Worm (Caenorhabditis elegans): ENCODE data around the gene idpp-16.

The idpp-16 gene

DNA sequence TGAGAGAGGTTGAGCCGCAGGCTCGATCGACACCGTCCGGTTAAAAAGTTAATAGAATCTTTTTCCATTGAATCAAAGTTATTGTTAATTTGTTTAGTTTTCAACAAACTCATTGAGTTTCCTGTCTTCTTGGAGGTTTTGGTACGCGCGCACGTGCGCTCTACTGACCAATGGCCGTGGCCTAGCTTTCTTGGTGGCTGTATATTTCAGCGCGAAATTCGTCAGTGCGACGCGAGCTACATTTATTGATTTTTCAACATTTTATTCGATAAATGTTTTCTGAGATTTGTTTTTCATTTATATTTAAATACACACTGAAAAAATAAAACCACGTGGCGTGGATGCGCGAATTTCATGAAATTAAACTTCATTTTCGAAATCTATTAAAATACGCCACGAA is 37.8 kb upstream of the idpp-16 start, which contains the start of gene bir-1 (continued):
- TF ChIP-seq ZK185.1 (tag; optimal IDR thresholded peaks at IDR 0.05; ENCODE audit: poor library complexity, severe bottlenecking) (peak; percentile 51), F52B5.7 (tag; optimal IDR thresholded peaks at IDR 0.05) (no peak), nhr-120 (GFP tag; IDR thresholded peaks at IDR 0.05) (no peak), rcor-1 (GFP tag; IDR thresholded peaks at IDR 0.05) (0 out of 2 replicates have a peak, but pooled peaks have one; percentile 26), hlh-12 (tag; optimal IDR thresholded peaks at IDR 0.05) (no peak), pbrm-1 (GFP tag; IDR thresholded peaks at IDR 0.05) (0 out of 2 replicates have a peak, but pooled peaks have one; percentile 27), ztf-25 (GFP tag; IDR thresholded peaks at IDR 0.05) (no peak), egrh-3 (GFP tag; IDR thresholded peaks at IDR 0.05) (no peak), Y53G8AR.9 (GFP tag; conservative IDR thresholded peaks at IDR 0.05) (no peak), lsl-1 (GFP tag; optimal IDR thresholded peaks at IDR 0.05) (peak; percentile 40), unc-130 (GFP tag; optimal IDR thresholded peaks at IDR 0.05) (peak; percentile 42), tbx-9 (tag; optimal IDR thresholded peaks at IDR 0.05; ENCODE audit: borderline replicate concordance) (no peak), aptf-2 (GFP tag; conservative IDR thresholded peaks at IDR 0.05) (no peak), F23B12.7 (tag; optimal IDR thresholded peaks at IDR 0.05; ENCODE audit: insufficient read depth) (no peak), attf-5 (GFP tag; optimal IDR thresholded peaks at IDR 0.05) (peak; percentile 81), ccch-3 (GFP tag; optimal IDR thresholded peaks at IDR 0.05) (no peak), K12H6.12 (tag; optimal IDR thresholded peaks at IDR 0.05) (peak; percentile 1), C06A6.2 (GFP tag; conservative IDR thresholded peaks at IDR 0.05) (no peak), ceh-79 (tag; optimal IDR thresholded peaks at IDR 0.05) (no peak), snpc-1.3 (tag; optimal IDR thresholded peaks at IDR 0.05; ENCODE audit: insufficient read depth) (no peak), F49E8.2 (tag; optimal IDR thresholded peaks at IDR 0.05; ENCODE audit: insufficient read depth) (no peak)

ce11 chrV:11641298-11641787 is 35.0 kb upstream of the idpp-16 start:
- no peak for TF ChIP-seq dox-1 (GFP tag; IDR thresholded peaks at IDR 0.05)
- TF ChIP-seq efl-1 (GFP tag; optimal IDR thresholded peaks at IDR 0.05) = no peak
- no peak for TF ChIP-seq zim-3 (tag; optimal IDR thresholded peaks at IDR 0.05)
- no peak for TF ChIP-seq nfya-2 (GFP tag; IDR thresholded peaks at IDR 0.05)
- TF ChIP-seq ccch-3 (GFP tag; optimal IDR thresholded peaks at IDR 0.05) = no peak
- no peak for TF ChIP-seq him-1 (tag; optimal IDR thresholded peaks at IDR 0.05)
- TF ChIP-seq let-526 (GFP tag; IDR thresholded peaks at IDR 0.05) = no peak
- TF ChIP-seq ceh-27 (GFP tag; optimal IDR thresholded peaks at IDR 0.05) = no peak
- peak; percentile 28; the same call in 1 of the 2 replicates for TF ChIP-seq hmg-1.2 (GFP tag; IDR thresholded peaks at IDR 0.05)
- no peak for TF ChIP-seq akir-1 (GFP tag; optimal IDR thresholded peaks at IDR 0.05)
- no peak for TF ChIP-seq nfya-1 (tag; optimal IDR thresholded peaks at IDR 0.05; ENCODE audit: borderline replicate concordance, insufficient read depth)
- TF ChIP-seq ceh-100 (GFP tag; IDR thresholded peaks at IDR 0.05) = no peak
- TF ChIP-seq egrh-3 (GFP tag; IDR thresholded peaks at IDR 0.05) = no peak
- TF ChIP-seq mcd-1 (GFP tag; IDR thresholded peaks at IDR 0.05) = 0 out of 2 replicates have a peak, but pooled peaks have one; percentile 22
- TF ChIP-seq K12H6.12 (tag; optimal IDR thresholded peaks at IDR 0.05) = peak; percentile 59
- TF ChIP-seq ztf-22 (GFP tag; optimal IDR thresholded peaks at IDR 0.05) = no peak
- no peak for TF ChIP-seq snpc-3.4 (tag; optimal IDR thresholded peaks at IDR 0.05)
- TF ChIP-seq attf-3 (GFP tag; conservative IDR thresholded peaks at IDR 0.05) = no peak
- no peak for TF ChIP-seq hlh-26 (GFP tag; conservative IDR thresholded peaks at IDR 0.05)
- peak; percentile 4 for TF ChIP-seq chd-7 (tag; optimal IDR thresholded peaks at IDR 0.05)
- no peak for TF ChIP-seq T26A5.8 (tag; optimal IDR thresholded peaks at IDR 0.05)
- TF ChIP-seq let-607 (tag; optimal IDR thresholded peaks at IDR 0.05) = no peak
- no peak for TF ChIP-seq cebp-1 (GFP tag; IDR thresholded peaks at IDR 0.05)
- peak; percentile 48 for TF ChIP-seq cebp-1 (tag; optimal IDR thresholded peaks at IDR 0.05)
- TF ChIP-seq hlh-12 (tag; optimal IDR thresholded peaks at IDR 0.05) = no peak
- no peak for TF ChIP-seq ZK185.1 (tag; optimal IDR thresholded peaks at IDR 0.05; ENCODE audit: poor library complexity, severe bottlenecking)
- no peak for TF ChIP-seq lin-54 (GFP tag; optimal IDR thresholded peaks at IDR 0.05)
- no peak for TF ChIP-seq K11D2.4 (GFP tag; IDR thresholded peaks at IDR 0.05)
- no peak for TF ChIP-seq ekl-4 (GFP tag; IDR thresholded peaks at IDR 0.05)
- no peak for TF ChIP-seq lir-1 (GFP tag; conservative IDR thresholded peaks at IDR 0.05)
